Worm (Caenorhabditis elegans) whole organism, early embryonic: ENCODE results near the gene rpt-3.

Experiments used
- B0310.2 ChIP-seq: sonication (generic microtip); optimal IDR thresholded peaks from 2 replicates; lab custom pipeline; 2016; ENCODE audit warnings: mild to moderate bottlenecking, missing genetic modification characterization, missing compliant biosample characterization
- F13C5.2 ChIP-seq: sonication (generic microtip); optimal IDR thresholded peaks from 2 replicates; lab custom pipeline; 2017; ENCODE audit warnings: mild to moderate bottlenecking, missing genetic modification characterization, inconsistent platforms, missing compliant biosample characterization
- aly-1 ChIP-seq: sonication (generic microtip); optimal IDR thresholded peaks from 2 replicates; lab custom pipeline; 2016; ENCODE audit warnings: missing genetic modification characterization, missing compliant biosample characterization
- ama-1 ChIP-seq: fragments of 150-350 bp; optimal IDR thresholded peaks from 2 replicates; lab custom pipeline; 2014
- ceh-13 ChIP-seq: fragments of 200-800 bp; sonication (Bioruptor generic); optimal IDR thresholded peaks from 2 replicates; lab custom pipeline; 2018; ENCODE audit warnings: mild to moderate bottlenecking, missing genetic modification characterization, missing compliant biosample characterization
- ceh-36 ChIP-seq: sonication (generic microtip); optimal IDR thresholded peaks from 2 replicates; lab custom pipeline; 2016; ENCODE audit warnings: missing genetic modification characterization, inconsistent platforms, missing compliant biosample characterization
- ets-7 ChIP-seq: sonication (generic microtip); optimal IDR thresholded peaks from 2 replicates; lab custom pipeline; 2016; ENCODE audit warnings: missing genotype, missing genetic modification characterization, missing compliant biosample characterization
- flt-1 ChIP-seq: fragments of 200-800 bp; sonication (Bioruptor generic); IDR thresholded peaks from 2 replicates; pipeline ENCODE4 v1.3.6; 2022; ENCODE audit warnings: missing genetic modification characterization, missing compliant biosample characterization
- hmbx-1 ChIP-seq: sonication (generic microtip); optimal IDR thresholded peaks from 2 replicates; lab custom pipeline; 2016; ENCODE audit warnings: mild to moderate bottlenecking, missing genetic modification characterization, missing compliant biosample characterization
- hmg-4 ChIP-seq: fragments of 200-800 bp; sonication (Bioruptor generic); optimal IDR thresholded peaks from 2 replicates; lab custom pipeline; 2018; ENCODE audit warnings: mild to moderate bottlenecking, missing genetic modification characterization, missing compliant biosample characterization
- hnd-1 ChIP-seq: sonication (generic microtip); optimal IDR thresholded peaks from 2 replicates; lab custom pipeline; 2016; ENCODE audit warnings: missing genetic modification characterization, missing compliant biosample characterization
- pes-1 ChIP-seq: fragments of 200-800 bp; sonication (Bioruptor generic); IDR thresholded peaks from 2 replicates; pipeline ENCODE4 v1.3.6; 2022; ENCODE audit warnings: missing genetic modification reagents, missing genetic modification characterization, missing compliant biosample characterization
- scrt-1 ChIP-seq: fragments of 200-800 bp; sonication (Bioruptor generic); IDR thresholded peaks from 2 replicates; pipeline ENCODE4 v1.3.6; 2022; ENCODE audit warnings: missing genetic modification characterization, missing compliant biosample characterization
- sea-1 ChIP-seq: fragments of 200-800 bp; sonication (Bioruptor generic); conservative IDR thresholded peaks from 2 replicates; pipeline ENCODE4 v1.3.6; 2022; ENCODE audit warnings: missing genetic modification characterization, missing compliant biosample characterization
- tbx-11 ChIP-seq: fragments of 200-800 bp; sonication (Bioruptor generic); IDR thresholded peaks from 2 replicates; pipeline ENCODE4 v1.3.6; 2022; ENCODE audit warnings: missing genetic modification characterization, missing compliant biosample characterization
- tbx-37 ChIP-seq: fragments of 200-800 bp; sonication (Bioruptor generic); conservative IDR thresholded peaks from 2 replicates; pipeline ENCODE4 v1.3.6; 2022; ENCODE audit warnings: missing genetic modification reagents, missing genetic modification characterization, missing compliant biosample characterization
- tra-4 ChIP-seq: sonication (generic microtip); optimal IDR thresholded peaks from 2 replicates; lab custom pipeline; 2017; ENCODE audit warnings: missing genetic modification characterization, missing compliant biosample characterization

Gene rpt-3

DNA sequence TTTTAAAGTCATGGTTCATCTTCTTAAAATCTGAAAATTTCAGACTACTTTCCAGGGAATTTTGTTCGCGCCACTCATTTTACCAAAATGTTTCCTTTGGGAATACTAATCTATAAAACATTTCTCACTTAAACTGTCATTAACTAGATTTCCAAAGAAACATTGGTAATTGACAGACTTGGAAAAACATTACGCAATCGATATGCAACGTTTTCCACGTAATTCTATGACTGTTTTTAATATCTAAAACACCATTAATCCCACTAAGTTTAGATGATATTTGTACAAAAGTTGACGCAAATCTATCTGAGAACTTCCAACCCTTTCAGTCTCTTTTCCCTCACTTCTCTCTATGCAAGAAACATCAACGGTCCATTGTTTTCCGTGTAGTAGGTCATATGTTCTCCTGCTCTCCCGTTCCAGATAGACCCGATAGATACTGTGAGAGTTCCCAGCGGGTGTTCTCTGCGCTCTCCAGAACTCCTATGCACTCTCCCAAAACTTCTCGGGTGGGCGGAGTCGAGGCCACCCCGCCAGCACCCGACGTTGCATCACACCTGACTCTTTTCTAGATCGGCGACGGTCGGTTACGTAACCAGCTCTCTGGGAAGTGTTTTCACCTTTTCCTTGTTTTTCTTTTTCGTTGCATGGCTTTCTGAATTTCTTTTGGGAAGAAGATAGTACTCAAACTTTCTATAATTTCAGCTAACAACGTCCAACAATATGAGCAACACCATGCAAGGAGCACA, 11.2 kb upstream of the rpt-3 start, which contains the start of gene zip-8:
zip-8 (plus strand) TSS at position 700 of the 749 bp plus-strand sequence.
- TF ChIP-seq pes-1 (GFP tag; lab: Robert Waterston, UW) (no peak), ama-1 (lab: Kevin White, UChicago) (no peak), tbx-11 (GFP tag; lab: Robert Waterston, UW) (no peak), ceh-36 (tag; lab: Kevin White, UChicago) (no peak), ceh-13 (GFP tag; lab: Kevin White, UChicago) (no peak), ets-7 (tag; lab: Kevin White, UChicago) (no peak), hnd-1 (tag; lab: Kevin White, UChicago) (no peak), hmbx-1 (tag; lab: Kevin White, UChicago) (no peak), hmg-4 (GFP tag; lab: Kevin White, UChicago) (no peak), tra-4 (tag; lab: Kevin White, UChicago) (no peak), B0310.2 (tag; lab: Kevin White, UChicago) (no peak), scrt-1 (no peak), F13C5.2 (tag; lab: Kevin White, UChicago) (no peak), tbx-37 (GFP tag; lab: Robert Waterston, UW) (no peak), aly-1 (tag; lab: Kevin White, UChicago) (no peak), sea-1 (GFP tag; lab: Robert Waterston, UW) (no peak), flt-1 (GFP tag; lab: Robert Waterston, UW) (no peak)

ce11 chrIII:6479439-6479838, 10.2 kb upstream of the rpt-3 start:
- TF ChIP-seq scrt-1 (no peak), ceh-36 (tag; lab: Kevin White, UChicago) (no peak), ama-1 (lab: Kevin White, UChicago) (no peak), ets-7 (tag; lab: Kevin White, UChicago) (no peak), flt-1 (GFP tag; lab: Robert Waterston, UW) (no peak), hmg-4 (GFP tag; lab: Kevin White, UChicago) (no peak), tra-4 (tag; lab: Kevin White, UChicago) (no peak), aly-1 (tag; lab: Kevin White, UChicago) (no peak), sea-1 (GFP tag; lab: Robert Waterston, UW) (no peak), ceh-13 (GFP tag; lab: Kevin White, UChicago) (no peak), B0310.2 (tag; lab: Kevin White, UChicago) (no peak), hmbx-1 (tag; lab: Kevin White, UChicago) (no peak), F13C5.2 (tag; lab: Kevin White, UChicago) (no peak), hnd-1 (tag; lab: Kevin White, UChicago) (no peak), tbx-37 (GFP tag; lab: Robert Waterston, UW) (no peak), pes-1 (GFP tag; lab: Robert Waterston, UW) (no peak), tbx-11 (GFP tag; lab: Robert Waterston, UW) (no peak)

ce11 chrIII:6482918-6483317, 6.7 kb upstream of the rpt-3 start, which contains the start of gene chtb-2:
Gene chtb-2 (plus strand): TSS chrIII:6483218.
- TF ChIP-seq tbx-37 (GFP tag; lab: Robert Waterston, UW) = no peak
- TF ChIP-seq hnd-1 (tag; lab: Kevin White, UChicago) = no peak
- no peak for TF ChIP-seq ama-1 (lab: Kevin White, UChicago)
- no peak for TF ChIP-seq scrt-1
- no peak for TF ChIP-seq tbx-11 (GFP tag; lab: Robert Waterston, UW)
- no peak for TF ChIP-seq B0310.2 (tag; lab: Kevin White, UChicago)
- TF ChIP-seq F13C5.2 (tag; lab: Kevin White, UChicago) = no peak
- no peak for TF ChIP-seq hmbx-1 (tag; lab: Kevin White, UChicago)
- TF ChIP-seq sea-1 (GFP tag; lab: Robert Waterston, UW) = no peak
- no peak for TF ChIP-seq ceh-36 (tag; lab: Kevin White, UChicago)
- no peak for TF ChIP-seq aly-1 (tag; lab: Kevin White, UChicago)
- TF ChIP-seq pes-1 (GFP tag; lab: Robert Waterston, UW) = no peak
- TF ChIP-seq hmg-4 (GFP tag; lab: Kevin White, UChicago) = no peak
- no peak for TF ChIP-seq ceh-13 (GFP tag; lab: Kevin White, UChicago)

DNA sequence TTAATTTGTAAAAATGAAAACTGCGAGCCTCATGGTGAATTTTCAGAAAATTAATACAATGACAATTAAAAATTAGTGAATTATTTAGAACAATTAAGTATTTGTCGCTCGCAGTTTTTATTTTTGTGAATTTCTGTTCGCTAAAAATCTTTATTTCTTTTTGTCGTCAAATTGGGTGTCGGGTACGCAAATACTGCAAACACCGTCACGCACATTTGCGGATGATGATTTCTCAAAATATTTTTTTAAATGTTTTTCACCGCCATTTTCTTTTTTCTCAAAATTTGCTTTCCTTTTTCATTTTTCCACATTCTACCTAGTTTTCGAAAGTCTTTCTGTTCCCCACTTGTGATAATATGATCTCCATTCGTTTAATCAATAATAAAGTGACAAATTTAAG, 677 bp upstream of the rpt-3 start:
- no peak for TF ChIP-seq scrt-1
- no peak for TF ChIP-seq F13C5.2 (tag; lab: Kevin White, UChicago)
- TF ChIP-seq tbx-11 (GFP tag; lab: Robert Waterston, UW) = no peak
- TF ChIP-seq hmg-4 (GFP tag; lab: Kevin White, UChicago) = no peak
- no peak for TF ChIP-seq sea-1 (GFP tag; lab: Robert Waterston, UW)
- TF ChIP-seq hnd-1 (tag; lab: Kevin White, UChicago) = no peak
- TF ChIP-seq aly-1 (tag; lab: Kevin White, UChicago) = no peak
- no peak for TF ChIP-seq B0310.2 (tag; lab: Kevin White, UChicago)
- no peak for TF ChIP-seq ets-7 (tag; lab: Kevin White, UChicago)
- no peak for TF ChIP-seq flt-1 (GFP tag; lab: Robert Waterston, UW)
- TF ChIP-seq tra-4 (tag; lab: Kevin White, UChicago) = no peak
- TF ChIP-seq pes-1 (GFP tag; lab: Robert Waterston, UW) = no peak
- TF ChIP-seq ceh-36 (tag; lab: Kevin White, UChicago) = no peak
- no peak for TF ChIP-seq tbx-37 (GFP tag; lab: Robert Waterston, UW)
- no peak for TF ChIP-seq ceh-13 (GFP tag; lab: Kevin White, UChicago)
- no peak for TF ChIP-seq hmbx-1 (tag; lab: Kevin White, UChicago)
- TF ChIP-seq ama-1 (lab: Kevin White, UChicago) = no peak

DNA sequence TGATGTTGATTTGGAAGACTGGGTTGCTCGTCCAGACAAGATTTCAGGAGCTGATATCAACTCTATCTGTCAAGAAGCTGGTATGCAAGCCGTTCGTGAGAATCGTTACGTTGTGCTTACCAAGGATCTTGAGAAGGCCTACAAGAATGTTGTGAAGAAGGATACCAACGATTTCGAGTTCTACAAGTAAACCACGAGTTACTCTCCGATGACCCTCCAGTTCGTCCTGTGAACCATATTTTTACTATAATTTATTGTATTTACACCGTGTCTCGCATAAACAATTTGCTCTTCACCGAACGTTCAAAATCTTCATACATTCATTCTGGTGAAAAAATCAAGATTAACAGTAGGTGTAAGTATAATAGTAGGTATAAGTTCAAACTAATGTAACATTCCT, 1.4 kb downstream of the rpt-3 start:
- TF ChIP-seq flt-1 (GFP tag; lab: Robert Waterston, UW) (no peak), hmbx-1 (tag; lab: Kevin White, UChicago) (no peak), ceh-36 (tag; lab: Kevin White, UChicago) (no peak), ama-1 (lab: Kevin White, UChicago) (no peak), pes-1 (GFP tag; lab: Robert Waterston, UW) (no peak), tbx-11 (GFP tag; lab: Robert Waterston, UW) (no peak), B0310.2 (tag; lab: Kevin White, UChicago) (no peak), scrt-1 (no peak), tra-4 (tag; lab: Kevin White, UChicago) (no peak), tbx-37 (GFP tag; lab: Robert Waterston, UW) (no peak), ceh-13 (GFP tag; lab: Kevin White, UChicago) (no peak), sea-1 (GFP tag; lab: Robert Waterston, UW) (no peak), hnd-1 (tag; lab: Kevin White, UChicago) (no peak), F13C5.2 (tag; lab: Kevin White, UChicago) (no peak)
